Fruit fly (Drosophila melanogaster): Measurements from ENCODE around the gene tim.

tim gene

dm6 chr2L:3457007-3457406 lies 50.9 kb downstream of the tim start, which contains the start of the genes Cog3 and Sec5 (continued):
- peak; percentile 58 for TF ChIP-seq CG12104 (GFP tag; optimal IDR thresholded peaks at IDR 0.05)
- TF ChIP-seq CG12659 (GFP tag; optimal IDR thresholded peaks at IDR 0.05), result peak; percentile 65
- TF ChIP-seq esg (GFP tag; conservative IDR thresholded peaks at IDR 0.05), result peak; percentile 27; the same call in 1 of the 2 replicates
- TF ChIP-seq Tbp (GFP tag; optimal IDR thresholded peaks at IDR 0.05), result peak; percentile 81
- peak; percentile 25 for TF ChIP-seq nom (GFP tag; optimal IDR thresholded peaks at IDR 0.05)
- 0 out of 3 replicates have a peak, but pooled peaks have one; percentile 21 for TF ChIP-seq vnd (GFP tag; IDR thresholded peaks at IDR 0.05; ENCODE audit: partially characterized antibody)
- TF ChIP-seq Hr3 (GFP tag; optimal IDR thresholded peaks at IDR 0.05), result peak; percentile 69
- TF ChIP-seq Fer1 (GFP tag; optimal IDR thresholded peaks at IDR 0.05), result peak; percentile 80
- TF ChIP-seq Dek (tag; optimal IDR thresholded peaks at IDR 0.05), result peak; percentile 49
- TF ChIP-seq CG13287 (GFP tag; IDR thresholded peaks at IDR 0.05; ENCODE audit: partially characterized antibody), result peak; percentile 21; the same call in 1 of the 2 replicates
- TF ChIP-seq CG15696 (tag; optimal IDR thresholded peaks at IDR 0.05), result peak; percentile 69
- peak; percentile 17; the same call in 1 of the 2 replicates for TF ChIP-seq E2f2 (GFP tag; IDR thresholded peaks at IDR 0.05)
- no peak for TF ChIP-seq Lhr (GFP tag; optimal IDR thresholded peaks at IDR 0.05)
- no peak for TF ChIP-seq fd64A (GFP tag; optimal IDR thresholded peaks at IDR 0.05)
- peak; percentile 58 for TF ChIP-seq dmrt11E (tag; optimal IDR thresholded peaks at IDR 0.05)
- TF ChIP-seq CG8281 (tag; optimal IDR thresholded peaks at IDR 0.05), result no peak
- peak; percentile 19 for TF ChIP-seq stwl (tag; optimal IDR thresholded peaks at IDR 0.05)
- no peak for TF ChIP-seq CG42726 (GFP tag; IDR thresholded peaks at IDR 0.05; ENCODE audit: partially characterized antibody)
- TF ChIP-seq lilli (GFP tag; optimal IDR thresholded peaks at IDR 0.05), result peak; percentile 52
- peak; percentile 66 for TF ChIP-seq CG9817 (tag; optimal IDR thresholded peaks at IDR 0.05)
- TF ChIP-seq CG15514 (GFP tag; optimal IDR thresholded peaks at IDR 0.05), result peak; percentile 74
- TF ChIP-seq CG14667 (GFP tag; IDR thresholded peaks at IDR 0.05), result peak; percentile 32; the same call in 1 of the 2 replicates
- TF ChIP-seq Elba2 (GFP tag; optimal IDR thresholded peaks at IDR 0.05), result peak; percentile 20
- TF ChIP-seq CG15011 (GFP tag; optimal IDR thresholded peaks at IDR 0.05), result no peak
- peak; percentile 46; the same call in 1 of the 2 replicates for TF ChIP-seq CG32772 (GFP tag; IDR thresholded peaks at IDR 0.05)
- TF ChIP-seq CG14710 (tag; optimal IDR thresholded peaks at IDR 0.05), result peak; percentile 79
- peak; percentile 46 for TF ChIP-seq NFAT (GFP tag; IDR thresholded peaks at IDR 0.05)
- TF ChIP-seq CG7357 (GFP tag; IDR thresholded peaks at IDR 0.05), result 0 out of 3 replicates have a peak, but pooled peaks have one; percentile 45
- TF ChIP-seq NfI (GFP tag; optimal IDR thresholded peaks at IDR 0.05), result peak; percentile 78
- peak; percentile 38 for TF ChIP-seq CG7556 (GFP tag; optimal IDR thresholded peaks at IDR 0.05)
- TF ChIP-seq nerfin-1 (tag; optimal IDR thresholded peaks at IDR 0.05), result peak; percentile 67
- peak; percentile 83 for TF ChIP-seq trem (tag; optimal IDR thresholded peaks at IDR 0.05)
- peak; percentile 22 to 71 for TF ChIP-seq Pdp1 (GFP tag; optimal IDR thresholded peaks at IDR 0.05)
- no peak for TF ChIP-seq fru (optimal IDR thresholded peaks at IDR 0.05)
- peak; percentile 56; the same call in 1 of the 2 replicates for TF ChIP-seq CG4404 (GFP tag; IDR thresholded peaks at IDR 0.05)
- TF ChIP-seq HLH54F (GFP tag; optimal IDR thresholded peaks at IDR 0.05), result peak; percentile 62
- TF ChIP-seq MESR4 (GFP tag; optimal IDR thresholded peaks at IDR 0.05), result no peak
- TF ChIP-seq HLHmδ (GFP tag; optimal IDR thresholded peaks at IDR 0.05), result no peak
- peak; percentile 89 for TF ChIP-seq Med (GFP tag)
- TF ChIP-seq H2.0 (GFP tag; IDR thresholded peaks at IDR 0.05), result peak; percentile 23; the same call in 1 of the 2 replicates
- peak; percentile 62 for TF ChIP-seq CG10209 (GFP tag; optimal IDR thresholded peaks at IDR 0.05)
- TF ChIP-seq CG16813 (GFP tag; IDR thresholded peaks at IDR 0.05; ENCODE audit: partially characterized antibody), result 0 out of 3 replicates have a peak, but pooled peaks have one; percentile 8
- peak; percentile 14 for TF ChIP-seq psq (GFP tag; optimal IDR thresholded peaks at IDR 0.05)
- peak; percentile 29 for TF ChIP-seq CG18011 (GFP tag; optimal IDR thresholded peaks at IDR 0.05)
- peak; percentile 57 for TF ChIP-seq CHES-1-like (GFP tag; optimal IDR thresholded peaks at IDR 0.05)
- TF ChIP-seq CG6689 (GFP tag; IDR thresholded peaks at IDR 0.05), result peak; percentile 31; the same call in 1 of the 2 replicates
- TF ChIP-seq CG14441 (GFP tag; IDR thresholded peaks at IDR 0.05), result peak; percentile 59
- TF ChIP-seq CG9609 (GFP tag; optimal IDR thresholded peaks at IDR 0.05), result peak; percentile 60
- TF ChIP-seq CG6765 (GFP tag; optimal IDR thresholded peaks at IDR 0.05), result no peak
